Fruit fly (Drosophila melanogaster) whole organism, embryonic: ENCODE results near the gene Unc50.

Source experiments
- Abd-B ChIP-seq: fragments of 200-800 bp; sonication (Bioruptor generic); optimal IDR thresholded peaks from 2 replicates; lab custom pipeline; 2018; ENCODE audit warnings: missing biosample characterization, mild to moderate bottlenecking, missing genetic modification characterization, moderate library complexity
- Atf6 ChIP-seq: fragments of 200-800 bp; sonication (Bioruptor generic); IDR thresholded peaks from 2 replicates; pipeline ENCODE4 v1.3.6; 2022; ENCODE audit warnings: missing biosample characterization, missing genetic modification characterization
- B-H2 ChIP-seq: fragments of 200-800 bp; sonication (Bioruptor generic); optimal IDR thresholded peaks from 2 replicates; lab custom pipeline; 2018; ENCODE audit warnings: missing biosample characterization, mild to moderate bottlenecking, missing genetic modification characterization
- CG11695 ChIP-seq: fragments of 200-800 bp; sonication (Bioruptor generic); IDR thresholded peaks from 3 replicates; pipeline ENCODE4 v1.3.6; 2022; ENCODE audit warnings: missing biosample characterization, missing genetic modification characterization
- CG12219 ChIP-seq: fragments of 200-800 bp; sonication (Bioruptor generic); optimal IDR thresholded peaks from 3 replicates; lab custom pipeline; 2018; ENCODE audit warnings: missing biosample characterization, mild to moderate bottlenecking, missing genetic modification characterization
- CG12236 ChIP-seq: fragments of 200-800 bp; sonication (Bioruptor generic); optimal IDR thresholded peaks from 2 replicates; lab custom pipeline; 2016; ENCODE audit warnings: missing biosample characterization, missing genetic modification characterization
- CG1529 ChIP-seq: fragments of 200-800 bp; sonication (Bioruptor generic); optimal IDR thresholded peaks from 3 replicates; lab custom pipeline; 2018; ENCODE audit warnings: missing biosample characterization, missing genetic modification characterization
- CG16813 ChIP-seq: fragments of 200-800 bp; sonication (Bioruptor generic); IDR thresholded peaks from 3 replicates; pipeline ENCODE4 v1.3.6; 2022; ENCODE audit warnings: missing biosample characterization, missing genetic modification characterization; ENCODE audit not compliant: partially characterized antibody
- CG18599 ChIP-seq: fragments of 200-800 bp; sonication (Bioruptor generic); optimal IDR thresholded peaks from 3 replicates; lab custom pipeline; 2017; ENCODE audit warnings: missing biosample characterization, missing genetic modification characterization, mild to moderate bottlenecking, moderate library complexity, missing genetic modification reagents
- CG2116 ChIP-seq: fragments of 200-800 bp; sonication (Bioruptor generic); optimal IDR thresholded peaks from 3 replicates; lab custom pipeline; 2018; ENCODE audit warnings: missing biosample characterization, mild to moderate bottlenecking, missing genetic modification characterization
- CG2129 ChIP-seq: fragments of 200-800 bp; sonication (Bioruptor generic); IDR thresholded peaks from 2 replicates; pipeline ENCODE4 v1.3.6; 2022; ENCODE audit warnings: missing biosample characterization, missing genetic modification characterization; ENCODE audit not compliant: partially characterized antibody
- CG2202 ChIP-seq: fragments of 200-800 bp; sonication (Bioruptor generic); optimal IDR thresholded peaks from 2 replicates; lab custom pipeline; 2018; ENCODE audit warnings: missing biosample characterization, mild to moderate bottlenecking, missing genetic modification characterization
- CG30020 ChIP-seq: fragments of 200-800 bp; optimal IDR thresholded peaks from 2 replicates; lab custom pipeline; 2019; ENCODE audit warnings: missing biosample characterization, mild to moderate bottlenecking, missing genetic modification characterization, moderate library complexity
- CG3065 ChIP-seq: fragments of 200-800 bp; sonication (Bioruptor generic); optimal IDR thresholded peaks from 2 replicates; lab custom pipeline; 2016; ENCODE audit warnings: missing biosample characterization, missing genetic modification characterization
- CG31224 ChIP-seq: fragments of 200-800 bp; sonication (Bioruptor generic); IDR thresholded peaks from 2 replicates; pipeline ENCODE4 v1.3.6; 2022; ENCODE audit warnings: missing biosample characterization, missing genetic modification characterization
- CG32532 ChIP-seq: fragments of 200-800 bp; sonication (Bioruptor generic); IDR thresholded peaks from 2 replicates; pipeline ENCODE4 v1.3.6; 2022; ENCODE audit warnings: missing biosample characterization, missing genetic modification characterization
- CG3281 ChIP-seq: fragments of 200-800 bp; sonication (Bioruptor generic); optimal IDR thresholded peaks from 3 replicates; lab custom pipeline; 2017; ENCODE audit warnings: missing biosample characterization, mild to moderate bottlenecking, missing genetic modification characterization
- CG4282 ChIP-seq: fragments of 200-800 bp; sonication (Bioruptor generic); optimal IDR thresholded peaks from 2 replicates; lab custom pipeline; 2016; ENCODE audit warnings: missing biosample characterization, missing genetic modification characterization
- CG4328 ChIP-seq: fragments of 200-800 bp; sonication (Bioruptor generic); optimal IDR thresholded peaks from 3 replicates; lab custom pipeline; 2017; ENCODE audit warnings: missing biosample characterization, missing genetic modification reagents, missing genetic modification characterization
- CG6765 ChIP-seq: fragments of 200-800 bp; sonication (Bioruptor generic); optimal IDR thresholded peaks from 3 replicates; lab custom pipeline; 2017; ENCODE audit warnings: missing biosample characterization, mild to moderate bottlenecking, missing genetic modification characterization
- CG6813 ChIP-seq: fragments of 200-800 bp; sonication (Bioruptor generic); optimal IDR thresholded peaks from 2 replicates; lab custom pipeline; 2017; ENCODE audit warnings: missing biosample characterization, missing genetic modification characterization, mild to moderate bottlenecking, moderate library complexity, missing genetic modification reagents
- CG7786 ChIP-seq: fragments of 200-800 bp; sonication (Bioruptor generic); optimal IDR thresholded peaks from 2 replicates; lab custom pipeline; 2016; ENCODE audit warnings: missing biosample characterization, missing genetic modification characterization
- CG8089 ChIP-seq: fragments of 200-800 bp; sonication (Bioruptor generic); optimal IDR thresholded peaks from 3 replicates; lab custom pipeline; 2016; ENCODE audit warnings: missing biosample characterization, missing genetic modification characterization
- Chrac-16 ChIP-seq: fragments of 200-800 bp; sonication (Bioruptor generic); optimal IDR thresholded peaks from 3 replicates; lab custom pipeline; 2016; ENCODE audit warnings: missing biosample characterization, missing genetic modification characterization
- Dll ChIP-seq: fragments of 200-800 bp; sonication (Bioruptor generic); IDR thresholded peaks from 4 replicates; pipeline ENCODE4 v1.3.6; 2022; ENCODE audit warnings: missing biosample characterization, missing genetic modification characterization; ENCODE audit not compliant: partially characterized antibody
- Drgx ChIP-seq: fragments of 200-800 bp; sonication (Bioruptor generic); IDR thresholded peaks from 2 replicates; pipeline ENCODE4 v1.3.6; 2022; ENCODE audit warnings: missing biosample characterization, missing genetic modification characterization
- Ets97D ChIP-seq: fragments of 200-800 bp; sonication (Bioruptor generic); optimal IDR thresholded peaks from 3 replicates; lab custom pipeline; 2016; ENCODE audit warnings: missing biosample characterization, missing genetic modification characterization
- Fer3 ChIP-seq: fragments of 200-800 bp; sonication (Bioruptor generic); optimal IDR thresholded peaks from 2 replicates; lab custom pipeline; 2018; ENCODE audit warnings: missing biosample characterization, mild to moderate bottlenecking, missing genetic modification characterization, moderate library complexity
- Lim3 ChIP-seq: fragments of 200-800 bp; sonication (Bioruptor generic); IDR thresholded peaks from 2 replicates; pipeline ENCODE4 v1.3.6; 2022; ENCODE audit warnings: missing biosample characterization, missing genetic modification characterization
- Nf-YC ChIP-seq: fragments of 200-800 bp; optimal IDR thresholded peaks from 3 replicates; lab custom pipeline; 2019; ENCODE audit warnings: missing biosample characterization, mild to moderate bottlenecking, missing genetic modification characterization, moderate library complexity
- Pdp1 ChIP-seq, 2 experiments: fragments of 200-800 bp; sonication (Bioruptor generic); optimal IDR thresholded peaks; 3 replicates each; lab custom pipeline; 2016; ENCODE audit warnings: missing biosample characterization in 2 of 2, missing genetic modification characterization in 2 of 2, mild to moderate bottlenecking in 1 of 2, moderate library complexity in 1 of 2
- chn ChIP-seq: fragments of 200-800 bp; sonication (Bioruptor generic); optimal IDR thresholded peaks from 2 replicates; lab custom pipeline; 2016; ENCODE audit warnings: missing biosample characterization, missing genetic modification characterization
- dimm ChIP-seq: fragments of 200-800 bp; sonication (Bioruptor generic); IDR thresholded peaks from 2 replicates; pipeline ENCODE4 v1.3.6; 2022; ENCODE audit warnings: missing biosample characterization, missing genetic modification characterization
- dmrt11E ChIP-seq: fragments of 200-800 bp; sonication (Bioruptor generic); optimal IDR thresholded peaks from 3 replicates; lab custom pipeline; 2018; ENCODE audit warnings: missing biosample characterization, mild to moderate bottlenecking, missing genetic modification characterization, moderate library complexity
- esg ChIP-seq: fragments of 200-800 bp; sonication (Bioruptor generic); conservative IDR thresholded peaks from 2 replicates; pipeline ENCODE4 v1.3.6; 2022; ENCODE audit warnings: missing biosample characterization, missing genetic modification characterization
- fu2 ChIP-seq: fragments of 200-800 bp; sonication (Bioruptor generic); optimal IDR thresholded peaks from 2 replicates; lab custom pipeline; 2016; ENCODE audit warnings: missing biosample characterization, missing genetic modification characterization
- gcm2 ChIP-seq: fragments of 200-800 bp; sonication (Bioruptor generic); optimal IDR thresholded peaks from 2 replicates; lab custom pipeline; 2016; ENCODE audit warnings: missing biosample characterization, missing genetic modification characterization
- grau ChIP-seq: fragments of 200-800 bp; optimal IDR thresholded peaks from 3 replicates; lab custom pipeline; 2019; ENCODE audit warnings: missing biosample characterization, mild to moderate bottlenecking, missing genetic modification characterization, moderate library complexity
- gt ChIP-seq: fragments of 200-800 bp; sonication (Bioruptor generic); IDR thresholded peaks from 2 replicates; pipeline ENCODE4 v1.3.6; 2022; ENCODE audit warnings: missing biosample characterization, missing genetic modification characterization
- ind ChIP-seq: fragments of 200-800 bp; sonication (Bioruptor generic); optimal IDR thresholded peaks from 3 replicates; lab custom pipeline; 2016; ENCODE audit warnings: missing biosample characterization, missing genetic modification characterization
- ken ChIP-seq: fragments of 200-800 bp; sonication (Bioruptor generic); IDR thresholded peaks from 3 replicates; pipeline ENCODE4 v1.3.6; 2022; ENCODE audit warnings: missing biosample characterization, missing genetic modification characterization
- lola ChIP-seq, 3 experiments: fragments of >200 bp in 2 of 3; fragments of 200-800 bp in 1 of 3; sonication (Bioruptor generic) in 1 of 3; optimal IDR thresholded peaks; 2 replicates each; lab custom pipeline; 2017 to 2019; ENCODE audit warnings: missing biosample characterization in 3 of 3, missing genetic modification characterization in 3 of 3, mild to moderate bottlenecking in 1 of 3, moderate library complexity in 1 of 3
- mirr ChIP-seq: fragments of 200-800 bp; sonication (Bioruptor generic); optimal IDR thresholded peaks from 3 replicates; lab custom pipeline; 2018; ENCODE audit warnings: missing biosample characterization, mild to moderate bottlenecking, missing genetic modification characterization
- org-1 ChIP-seq: fragments of 200-800 bp; sonication (Bioruptor generic); optimal IDR thresholded peaks from 2 replicates; lab custom pipeline; 2017; ENCODE audit warnings: missing biosample characterization, missing genetic modification characterization
- sc ChIP-seq, 3 experiments: fragments of >200 bp in 2 of 3; fragments of 200-800 bp in 1 of 3; sonication (Bioruptor generic) in 1 of 3; optimal IDR thresholded peaks; 2 replicates in 2 of 3; 3 replicates in 1 of 3; lab custom pipeline; 2017; ENCODE audit warnings: mild to moderate bottlenecking in 1 of 3, missing biosample characterization in 1 of 3, missing genetic modification characterization in 1 of 3, missing genetic modification reagents in 1 of 3
- shn ChIP-seq: fragments of 200-800 bp; sonication (Bioruptor generic); optimal IDR thresholded peaks from 3 replicates; lab custom pipeline; 2016; ENCODE audit warnings: missing biosample characterization, missing genetic modification characterization
- tx ChIP-seq: fragments of 200-800 bp; sonication (Bioruptor generic); optimal IDR thresholded peaks from 2 replicates; lab custom pipeline; 2016; ENCODE audit warnings: missing biosample characterization, missing genetic modification characterization
- unc-4 ChIP-seq: fragments of 200-800 bp; sonication (Bioruptor generic); IDR thresholded peaks from 2 replicates; pipeline ENCODE4 v1.3.6; 2022; ENCODE audit warnings: missing biosample characterization, missing genetic modification characterization; ENCODE audit not compliant: partially characterized antibody
- zfh2 ChIP-seq: fragments of 200-800 bp; sonication (Bioruptor generic); optimal IDR thresholded peaks from 2 replicates; lab custom pipeline; 2016; ENCODE audit warnings: missing biosample characterization, missing genetic modification characterization

The Unc50 gene

DNA sequence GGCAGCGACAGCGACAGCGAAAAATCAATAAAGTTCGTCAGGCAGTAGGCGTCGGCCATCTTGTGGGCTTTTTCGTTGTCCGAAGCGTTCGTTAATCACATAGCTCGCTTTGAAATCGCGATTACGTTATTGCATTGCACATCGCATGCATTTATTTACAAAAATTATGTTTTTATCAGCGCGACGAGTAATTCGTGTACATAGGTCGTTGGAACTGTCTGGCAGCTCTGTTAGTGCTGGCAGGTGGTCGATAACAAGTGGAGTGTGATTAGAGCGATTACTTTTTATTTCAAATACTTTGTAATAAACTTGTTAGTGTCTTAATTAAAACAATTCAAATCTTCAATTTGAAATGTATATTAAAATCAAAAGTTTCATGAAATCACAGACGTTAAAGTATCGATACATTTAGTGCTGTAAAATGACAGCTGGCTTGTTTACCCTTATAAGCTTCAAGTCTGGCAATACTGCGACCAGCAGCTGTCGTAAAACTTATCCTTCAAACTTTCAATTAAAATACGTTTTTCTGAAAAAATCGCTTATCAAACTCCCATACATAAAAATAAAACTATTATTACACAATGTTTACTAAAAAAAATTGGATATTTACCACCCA lies 12.6 kb downstream of the Unc50 start, which contains the start of gene CG8032 (continued):
- TF ChIP-seq CG2116 (GFP tag; lab: Kevin White, UChicago) = peak; percentile 93
- peak; percentile 15 to 47 for TF ChIP-seq Pdp1 (GFP tag; optimal IDR thresholded peaks at IDR 0.05; lab: Kevin White, UChicago)
- no peak for TF ChIP-seq dimm (GFP tag; lab: Robert Waterston, UW)
- peak; percentile 22 for TF ChIP-seq Chrac-16 (GFP tag; lab: Kevin White, UChicago)
- peak; percentile 29 for TF ChIP-seq Abd-B (GFP tag; lab: Kevin White, UChicago)
- TF ChIP-seq CG12236 (GFP tag; lab: Kevin White, UChicago) = no peak
- no peak for TF ChIP-seq CG3065
- TF ChIP-seq CG6813 (GFP tag; lab: Kevin White, UChicago) = no peak
- TF ChIP-seq CG7786 (GFP tag; lab: Kevin White, UChicago) = peak; percentile 35
- peak; percentile 0 for TF ChIP-seq dmrt11E
- TF ChIP-seq org-1 (GFP tag; lab: Kevin White, UChicago) = no peak
- no peak for TF ChIP-seq CG31224 (GFP tag; lab: Robert Waterston, UW)
- no peak for TF ChIP-seq CG11695
- TF ChIP-seq Drgx (GFP tag; lab: Robert Waterston, UW) = no peak
- 0 out of 3 replicates have a peak, but pooled peaks have one; percentile 4 for TF ChIP-seq ken
- TF ChIP-seq Ets97D (GFP tag; lab: Kevin White, UChicago) = peak; percentile 82
- TF ChIP-seq fu2 (GFP tag; lab: Kevin White, UChicago) = peak; percentile 40
- peak; percentile 57 for TF ChIP-seq tx (GFP tag; lab: Kevin White, UChicago)
- TF ChIP-seq gcm2 (GFP tag; lab: Kevin White, UChicago) = no peak
- peak; percentile 36 for TF ChIP-seq shn
- TF ChIP-seq CG4328 (GFP tag; lab: Kevin White, UChicago) = peak; percentile 53
- TF ChIP-seq CG16813 (GFP tag; lab: Robert Waterston, UW) = peak; percentile 69
- TF ChIP-seq B-H2 = no peak
- TF ChIP-seq CG12219 = no peak
- no peak for TF ChIP-seq sc (optimal IDR thresholded peaks at IDR 0.05; lab: Kevin White, UChicago)
- no peak for TF ChIP-seq sc (GFP tag; optimal IDR thresholded peaks at IDR 0.05; lab: Kevin White, UChicago)
- TF ChIP-seq Atf6 (GFP tag; lab: Robert Waterston, UW) = peak; percentile 39; the same call in 1 of the 2 replicates
- peak; percentile 61 for TF ChIP-seq ind (GFP tag; lab: Kevin White, UChicago)
- peak; percentile 59 for TF ChIP-seq CG32532 (GFP tag; lab: Robert Waterston, UW)
- TF ChIP-seq gt (GFP tag; lab: Robert Waterston, UW) = no peak
- TF ChIP-seq CG30020 (tag; lab: Kevin White, UChicago) = peak; percentile 38
- TF ChIP-seq CG4282 (GFP tag; lab: Kevin White, UChicago) = no peak
- TF ChIP-seq Fer3 (tag; lab: Kevin White, UChicago) = peak; percentile 11
- TF ChIP-seq CG2129 = peak; percentile 34; the same call in 1 of the 2 replicates
- peak; percentile 7 for TF ChIP-seq CG18599 (GFP tag; lab: Kevin White, UChicago)
- no peak for TF ChIP-seq esg (GFP tag; lab: Robert Waterston, UW)
- no peak for TF ChIP-seq CG8089 (GFP tag; lab: Kevin White, UChicago)
- TF ChIP-seq grau (tag; lab: Kevin White, UChicago) = peak; percentile 50
- no peak for TF ChIP-seq Lim3 (GFP tag; lab: Robert Waterston, UW)
- TF ChIP-seq CG6765 = no peak
- TF ChIP-seq CG3281 (GFP tag; lab: Kevin White, UChicago) = no peak
- TF ChIP-seq Nf-YC (tag; lab: Kevin White, UChicago) = peak; percentile 50
- TF ChIP-seq Dll (GFP tag; lab: Robert Waterston, UW) = peak; percentile 78
- peak; percentile 21 for TF ChIP-seq chn (GFP tag; lab: Kevin White, UChicago)
- peak; percentile 48 for TF ChIP-seq zfh2
- no peak for TF ChIP-seq CG1529 (GFP tag; lab: Kevin White, UChicago)
- peak in 1 of 3 experiments; percentile 19 for TF ChIP-seq lola (GFP tag; optimal IDR thresholded peaks at IDR 0.05; lab: Kevin White, UChicago)
- peak; percentile 71 for TF ChIP-seq unc-4 (GFP tag; lab: Robert Waterston, UW)
- TF ChIP-seq mirr (GFP tag; lab: Kevin White, UChicago) = peak; percentile 6
- no peak for TF ChIP-seq CG2202
